Worm (Caenorhabditis elegans): Measurements from ENCODE around the gene popl-7.
A peak's percentile ranks its signal among the peaks of the same experiment; 100 is the strongest.

The popl-7 gene

DNA sequence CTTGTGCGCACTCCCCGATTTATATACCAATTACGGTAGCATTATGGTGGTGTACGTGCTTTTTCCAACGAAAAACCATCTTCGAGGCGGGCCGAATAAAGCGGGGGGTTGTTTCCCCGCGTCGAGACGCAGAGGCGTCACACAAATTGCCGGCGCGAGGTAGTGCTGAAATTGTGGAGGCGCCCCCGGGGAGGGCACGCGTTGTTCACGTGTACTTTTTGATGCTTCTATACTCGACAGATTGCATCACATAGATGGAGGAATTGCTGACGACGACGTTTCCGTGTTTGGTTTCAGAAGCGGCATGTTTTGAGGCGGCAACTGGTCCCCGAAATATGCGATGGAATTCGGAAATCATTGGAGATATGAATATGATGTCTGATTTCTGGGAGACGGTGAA is 24.8 kb downstream of the popl-7 start (continued):
- no peak for TF ChIP-seq F52B5.7 (tag; optimal IDR thresholded peaks at IDR 0.05)
- no peak for TF ChIP-seq B0035.1 (tag; optimal IDR thresholded peaks at IDR 0.05)
- TF ChIP-seq unc-130 (GFP tag; optimal IDR thresholded peaks at IDR 0.05), result no peak
- peak; percentile 49 for TF ChIP-seq rcor-1 (GFP tag; IDR thresholded peaks at IDR 0.05)
- TF ChIP-seq hsf-1 (GFP tag; IDR thresholded peaks at IDR 0.05), result no peak
- TF ChIP-seq lin-40 (tag; optimal IDR thresholded peaks at IDR 0.05), result peak; percentile 83
- 0 out of 2 replicates have a peak, but pooled peaks have one; percentile 74 for TF ChIP-seq ztf-6 (GFP tag; IDR thresholded peaks at IDR 0.05)
- TF ChIP-seq F23B12.7 (tag; optimal IDR thresholded peaks at IDR 0.05; ENCODE audit: insufficient read depth), result no peak
- TF ChIP-seq repo-1 (tag; optimal IDR thresholded peaks at IDR 0.05), result peak; percentile 51
- peak; percentile 64; the same call in 1 of the 2 replicates for TF ChIP-seq K11D2.4 (GFP tag; IDR thresholded peaks at IDR 0.05)
- no peak for TF ChIP-seq nhr-179 (tag; optimal IDR thresholded peaks at IDR 0.05)
- TF ChIP-seq cebp-1 (GFP tag; IDR thresholded peaks at IDR 0.05), result no peak
- TF ChIP-seq cebp-1 (tag; optimal IDR thresholded peaks at IDR 0.05), result peak; percentile 84
- peak; percentile 65; the same call in 1 of the 2 replicates for TF ChIP-seq C17E4.6 (GFP tag; IDR thresholded peaks at IDR 0.05)
- TF ChIP-seq D2030.7 (GFP tag; IDR thresholded peaks at IDR 0.05), result no peak
- TF ChIP-seq ztf-26 (tag; optimal IDR thresholded peaks at IDR 0.05), result peak; percentile 89
- no peak for TF ChIP-seq Y95B8A.8 (GFP tag; IDR thresholded peaks at IDR 0.05)
- TF ChIP-seq B0019.2 (GFP tag; conservative IDR thresholded peaks at IDR 0.05), result no peak
- no peak for TF ChIP-seq athp-1 (tag; optimal IDR thresholded peaks at IDR 0.05)
- no peak for TF ChIP-seq snpc-1.3 (tag; optimal IDR thresholded peaks at IDR 0.05; ENCODE audit: insufficient read depth)
- TF ChIP-seq madf-10 (tag; optimal IDR thresholded peaks at IDR 0.05), result peak; percentile 33
- no peak for TF ChIP-seq ekl-4 (GFP tag; IDR thresholded peaks at IDR 0.05)
- TF ChIP-seq die-1 (tag; optimal IDR thresholded peaks at IDR 0.05), result no peak
- no peak for TF ChIP-seq lsy-27 (tag; optimal IDR thresholded peaks at IDR 0.05; ENCODE audit: borderline replicate concordance, insufficient read depth)
- TF ChIP-seq madf-6 (GFP tag; IDR thresholded peaks at IDR 0.05), result no peak
- peak; percentile 58 for TF ChIP-seq egl-44 (GFP tag; IDR thresholded peaks at IDR 0.05)
- no peak for TF ChIP-seq lag-1 (GFP tag; IDR thresholded peaks at IDR 0.05)
- no peak for TF ChIP-seq fkh-3 (tag; optimal IDR thresholded peaks at IDR 0.05)
- TF ChIP-seq F49E8.2 (tag; optimal IDR thresholded peaks at IDR 0.05; ENCODE audit: insufficient read depth), result no peak
- TF ChIP-seq T26A5.8 (tag; optimal IDR thresholded peaks at IDR 0.05), result no peak
- TF ChIP-seq F55B11.4 (tag; optimal IDR thresholded peaks at IDR 0.05; ENCODE audit: borderline replicate concordance, insufficient read depth), result no peak
- TF ChIP-seq dox-1 (GFP tag; IDR thresholded peaks at IDR 0.05), result peak; percentile 62; the same call in 1 of the 2 replicates
- peak; percentile 89 for TF ChIP-seq hmg-1.2 (GFP tag; IDR thresholded peaks at IDR 0.05)
- peak in 1 of 3 experiments; percentile 37 for TF ChIP-seq lin-35 (GFP tag; optimal IDR thresholded peaks at IDR 0.05)
- peak; percentile 77 for TF ChIP-seq mcd-1 (GFP tag; IDR thresholded peaks at IDR 0.05)
- no peak for TF ChIP-seq him-1 (tag; optimal IDR thresholded peaks at IDR 0.05)
- TF ChIP-seq F37B4.10 (GFP tag; IDR thresholded peaks at IDR 0.05), result no peak
- TF ChIP-seq hrde-1 (tag; optimal IDR thresholded peaks at IDR 0.05; ENCODE audit: borderline replicate concordance), result no peak
- 0 out of 2 replicates have a peak, but pooled peaks have one; percentile 27 for TF ChIP-seq egrh-3 (GFP tag; IDR thresholded peaks at IDR 0.05)
- peak; percentile 62 for TF ChIP-seq ztf-22 (GFP tag; optimal IDR thresholded peaks at IDR 0.05)
- TF ChIP-seq egl-18 (GFP tag; IDR thresholded peaks at IDR 0.05), result no peak
- 0 out of 2 replicates have a peak, but pooled peaks have one; percentile 30 for TF ChIP-seq madf-3 (GFP tag; IDR thresholded peaks at IDR 0.05)
- no peak for TF ChIP-seq nfya-2 (GFP tag; IDR thresholded peaks at IDR 0.05)
- TF ChIP-seq gei-17 (GFP tag; optimal IDR thresholded peaks at IDR 0.05), result no peak
- no peak for TF ChIP-seq dpff-1 (tag; optimal IDR thresholded peaks at IDR 0.05)
- no peak for TF ChIP-seq sdz-38 (tag; optimal IDR thresholded peaks at IDR 0.05)
- TF ChIP-seq pha-4 (tag; optimal IDR thresholded peaks at IDR 0.05), result no peak
- TF ChIP-seq Y79H2A.3 (GFP tag; conservative IDR thresholded peaks at IDR 0.05), result no peak

Measured in whole organism, young adult.